Fruit fly (Drosophila melanogaster) whole organism, pupa: ENCODE results near the gene CG43137.

ENCODE experiments used
- CG10348 ChIP-seq: fragments of 200-800 bp; sonication (Bioruptor generic); IDR thresholded peaks from 2 replicates; pipeline ENCODE4 v1.3.6; 2022; ENCODE audit warnings: missing biosample characterization, missing genetic modification characterization
- CG12605 ChIP-seq: fragments of 200-800 bp; sonication (Bioruptor generic); IDR thresholded peaks from 2 replicates; pipeline ENCODE4 v1.3.6; 2022; ENCODE audit warnings: missing biosample characterization, missing genetic modification characterization
- CG13204 ChIP-seq: fragments of 200-800 bp; sonication (Bioruptor generic); optimal IDR thresholded peaks from 2 replicates; lab custom pipeline; 2018; ENCODE audit warnings: missing biosample characterization, mild to moderate bottlenecking, missing genetic modification characterization, moderate library complexity
- CG14655 ChIP-seq: fragments of 200-800 bp; sonication (Bioruptor generic); optimal IDR thresholded peaks from 3 replicates; lab custom pipeline; 2017; ENCODE audit warnings: mild to moderate bottlenecking, missing biosample characterization, missing genetic modification reagents, missing genetic modification characterization
- CG15710 ChIP-seq: fragments of 200-800 bp; sonication (Bioruptor generic); optimal IDR thresholded peaks from 2 replicates; lab custom pipeline; 2018; ENCODE audit warnings: missing biosample characterization, mild to moderate bottlenecking, missing genetic modification characterization, moderate library complexity
- CG17806 ChIP-seq: fragments of 200-800 bp; sonication (Bioruptor generic); optimal IDR thresholded peaks from 2 replicates; lab custom pipeline; 2018; ENCODE audit warnings: missing biosample characterization, mild to moderate bottlenecking, missing genetic modification characterization, moderate library complexity
- CG32121 ChIP-seq: fragments of 200-800 bp; sonication (Bioruptor generic); IDR thresholded peaks from 2 replicates; pipeline ENCODE4 v1.3.6; 2022; ENCODE audit warnings: missing biosample characterization, missing genetic modification characterization
- CG34367 ChIP-seq: fragments of 200-800 bp; sonication (Bioruptor generic); optimal IDR thresholded peaks from 2 replicates; lab custom pipeline; 2018; ENCODE audit warnings: missing biosample characterization, mild to moderate bottlenecking, missing genetic modification characterization
- CG4496 ChIP-seq: fragments of 200-800 bp; sonication (Bioruptor generic); IDR thresholded peaks from 3 replicates; pipeline ENCODE4 v1.3.6; 2022; ENCODE audit warnings: missing biosample characterization, missing genetic modification characterization
- CG8159 ChIP-seq: fragments of 200-800 bp; sonication (Bioruptor generic); optimal IDR thresholded peaks from 3 replicates; lab custom pipeline; 2018; ENCODE audit warnings: missing biosample characterization, mild to moderate bottlenecking, missing genetic modification characterization, moderate library complexity
- CG8301 ChIP-seq: fragments of 200-800 bp; sonication (Bioruptor generic); optimal IDR thresholded peaks from 2 replicates; lab custom pipeline; 2018; ENCODE audit warnings: missing biosample characterization, mild to moderate bottlenecking, missing genetic modification characterization
- CG9948 ChIP-seq: fragments of 200-800 bp; sonication (Bioruptor generic); optimal IDR thresholded peaks from 2 replicates; lab custom pipeline; 2018; ENCODE audit warnings: missing biosample characterization, mild to moderate bottlenecking, missing genetic modification characterization, moderate library complexity
- D1 ChIP-seq: fragments of 200-800 bp; sonication (Bioruptor generic); optimal IDR thresholded peaks from 2 replicates; lab custom pipeline; 2018; ENCODE audit warnings: missing biosample characterization, mild to moderate bottlenecking, missing genetic modification characterization, moderate library complexity
- EcR ChIP-seq: fragments of 200-800 bp; sonication (Bioruptor generic); optimal IDR thresholded peaks from 3 replicates; lab custom pipeline; 2019; ENCODE audit warnings: missing biosample characterization, missing genetic modification characterization, mild to moderate bottlenecking, moderate library complexity, missing genetic modification reagents
- Ets98B ChIP-seq: fragments of 200-800 bp; sonication (Bioruptor generic); IDR thresholded peaks from 2 replicates; pipeline ENCODE4 v1.3.6; 2022; ENCODE audit warnings: missing biosample characterization, missing genetic modification characterization
- Pif1A ChIP-seq: fragments of 200-800 bp; sonication (Bioruptor generic); optimal IDR thresholded peaks from 3 replicates; lab custom pipeline; 2016; ENCODE audit warnings: missing biosample characterization, missing genetic modification characterization
- Pif1B ChIP-seq: fragments of 200-800 bp; sonication (Bioruptor generic); optimal IDR thresholded peaks from 3 replicates; lab custom pipeline; 2016; ENCODE audit warnings: missing biosample characterization, missing genetic modification characterization
- Snoo ChIP-seq: fragments of 200-800 bp; sonication (Bioruptor generic); optimal IDR thresholded peaks from 3 replicates; lab custom pipeline; 2017; ENCODE audit warnings: missing biosample characterization, mild to moderate bottlenecking, missing genetic modification characterization, inconsistent platforms
- fd96Ca ChIP-seq: fragments of 200-800 bp; sonication (Bioruptor generic); IDR thresholded peaks from 3 replicates; pipeline ENCODE4 v1.3.6; 2022; ENCODE audit warnings: missing biosample characterization, missing genetic modification characterization
- gl ChIP-seq: fragments of 200-800 bp; sonication (Bioruptor generic); optimal IDR thresholded peaks from 2 replicates; lab custom pipeline; 2018; ENCODE audit warnings: missing biosample characterization, mild to moderate bottlenecking, missing genetic modification characterization
- rn ChIP-seq: fragments of 200-800 bp; sonication (Bioruptor generic); IDR thresholded peaks from 2 replicates; pipeline ENCODE4 v1.3.6; 2022; ENCODE audit warnings: missing biosample characterization, missing genetic modification characterization

CG43137 gene

DNA sequence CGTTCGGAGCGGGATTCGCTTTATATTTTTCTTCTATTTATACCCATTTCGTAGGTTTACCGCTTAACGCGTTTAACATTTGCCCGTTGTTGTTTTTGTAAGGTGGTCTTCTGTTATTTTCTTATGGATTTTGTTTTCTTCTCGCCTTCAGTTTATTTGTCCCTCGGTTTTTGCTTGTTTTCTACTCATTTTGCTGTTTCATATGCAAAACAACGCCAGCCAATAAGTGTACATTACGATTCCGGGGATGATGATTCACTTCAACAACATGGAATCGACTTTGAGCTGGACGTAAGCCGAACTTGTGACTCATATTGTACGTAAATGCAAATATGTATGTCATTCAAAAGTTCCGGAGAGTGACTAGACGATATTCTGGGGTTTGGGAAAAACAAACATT is 27.6 kb upstream of the CG43137 start:
- no peak for TF ChIP-seq CG32121 (GFP tag; lab: Robert Waterston, UW)
- TF ChIP-seq rn (GFP tag; lab: Robert Waterston, UW): no peak
- no peak for TF ChIP-seq gl
- no peak for TF ChIP-seq CG8301 (tag; lab: Kevin White, UChicago)
- TF ChIP-seq CG15710: no peak
- TF ChIP-seq EcR (GFP tag; lab: Kevin White, UChicago): no peak
- TF ChIP-seq Snoo (tag; lab: Kevin White, UChicago): no peak
- TF ChIP-seq CG34367 (tag; lab: Kevin White, UChicago): no peak
- TF ChIP-seq CG14655 (GFP tag; lab: Kevin White, UChicago): no peak
- no peak for TF ChIP-seq Pif1B (GFP tag; lab: Kevin White, UChicago)
- no peak for TF ChIP-seq D1 (tag; lab: Kevin White, UChicago)
- no peak for TF ChIP-seq CG8159
- TF ChIP-seq Pif1A (GFP tag; lab: Kevin White, UChicago): no peak
- TF ChIP-seq CG17806 (tag; lab: Kevin White, UChicago): no peak

dm6 chrX:5891666-5892444 is 26.9 kb upstream of the CG43137 start:
- TF ChIP-seq fd96Ca (GFP tag; lab: Robert Waterston, UW): peak; percentile 39; the same call in 1 of the 3 replicates
- TF ChIP-seq CG14655 (GFP tag; lab: Kevin White, UChicago): peak; percentile 82
- TF ChIP-seq CG8159: peak; percentile 18
- no peak for TF ChIP-seq gl
- peak; percentile 57 for TF ChIP-seq CG17806 (tag; lab: Kevin White, UChicago)
- peak; percentile 46 for TF ChIP-seq CG9948
- TF ChIP-seq CG4496: peak; percentile 83
- peak; percentile 18; the same call in 1 of the 2 replicates for TF ChIP-seq CG32121 (GFP tag; lab: Robert Waterston, UW)
- TF ChIP-seq rn (GFP tag; lab: Robert Waterston, UW): no peak
- no peak for TF ChIP-seq Pif1B (GFP tag; lab: Kevin White, UChicago)
- TF ChIP-seq CG8301 (tag; lab: Kevin White, UChicago): peak; percentile 77
- peak; percentile 51; the same call in 1 of the 2 replicates for TF ChIP-seq Ets98B (GFP tag; lab: Robert Waterston, UW)

- no peak for TF ChIP-seq CG32121 (GFP tag; lab: Robert Waterston, UW)
- no peak for TF ChIP-seq Ets98B (GFP tag; lab: Robert Waterston, UW)
- TF ChIP-seq D1 (tag; lab: Kevin White, UChicago): no peak
- TF ChIP-seq rn (GFP tag; lab: Robert Waterston, UW): no peak
- TF ChIP-seq CG4496: no peak
- TF ChIP-seq gl: no peak
- TF ChIP-seq CG17806 (tag; lab: Kevin White, UChicago): no peak
- TF ChIP-seq CG15710: no peak
- no peak for TF ChIP-seq CG8159
- no peak for TF ChIP-seq CG14655 (GFP tag; lab: Kevin White, UChicago)
- TF ChIP-seq Pif1A (GFP tag; lab: Kevin White, UChicago): no peak
- TF ChIP-seq CG34367 (tag; lab: Kevin White, UChicago): no peak
- TF ChIP-seq fd96Ca (GFP tag; lab: Robert Waterston, UW): no peak
- TF ChIP-seq Pif1B (GFP tag; lab: Kevin White, UChicago): no peak
- no peak for TF ChIP-seq CG13204 (GFP tag; lab: Kevin White, UChicago)
These were observed 24.0 kb upstream of the CG43137 start for dm6 chrX:5888933-5889332.

- TF ChIP-seq rn (GFP tag; lab: Robert Waterston, UW) (no peak), EcR (GFP tag; lab: Kevin White, UChicago) (peak; percentile 36), Snoo (tag; lab: Kevin White, UChicago) (no peak), gl (no peak), D1 (tag; lab: Kevin White, UChicago) (no peak), CG34367 (tag; lab: Kevin White, UChicago) (no peak), CG8159 (peak; percentile 38), CG15710 (peak; percentile 10), CG17806 (tag; lab: Kevin White, UChicago) (no peak), Pif1A (GFP tag; lab: Kevin White, UChicago) (peak; percentile 43), CG4496 (no peak)
These were observed 23.3 kb upstream of the CG43137 start for dm6 chrX:5888260-5888659.

DNA sequence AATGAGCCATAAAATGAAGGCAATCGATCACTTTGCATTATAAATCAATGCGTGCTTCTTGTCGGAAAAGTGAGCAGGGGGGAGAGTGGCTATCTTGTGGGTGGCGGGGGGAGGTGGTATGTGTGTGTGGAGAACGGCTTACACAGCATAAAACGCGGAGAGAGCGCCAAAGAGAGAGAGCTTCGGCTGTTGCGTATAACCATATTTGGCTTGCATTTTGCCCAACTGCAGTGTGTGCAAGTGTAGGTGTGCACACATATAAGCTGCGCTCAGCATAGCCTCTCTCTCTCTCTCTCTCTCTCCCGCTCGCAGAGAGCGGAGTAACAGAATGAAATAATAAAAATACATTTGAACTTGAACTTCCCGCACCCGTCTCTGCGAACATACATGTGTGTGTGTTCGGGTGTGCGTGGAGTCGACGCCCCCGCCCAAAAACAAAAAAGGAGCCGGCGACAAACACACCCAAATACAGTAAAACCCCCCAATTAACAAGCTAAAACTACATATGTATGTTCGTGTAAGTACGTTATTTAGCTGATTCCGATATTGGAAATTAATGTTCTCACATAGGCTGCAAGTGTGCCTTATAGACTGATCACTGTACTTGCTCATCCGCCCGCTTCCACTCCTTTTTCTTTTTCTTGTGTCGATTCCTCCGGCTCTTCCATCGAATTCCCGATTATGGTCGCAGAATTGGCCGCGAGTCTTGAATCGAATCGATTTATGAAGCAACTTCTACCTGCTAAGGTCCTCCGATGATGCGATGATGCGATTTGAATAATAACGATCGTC is 22.0 kb upstream of the CG43137 start:
- TF ChIP-seq CG8159: peak; percentile 81
- TF ChIP-seq EcR (GFP tag; lab: Kevin White, UChicago): peak; percentile 96
- peak; percentile 85 for TF ChIP-seq Snoo (tag; lab: Kevin White, UChicago)
- peak; percentile 78 for TF ChIP-seq CG9948
- 0 out of 2 replicates have a peak, but pooled peaks have one; percentile 33 for TF ChIP-seq CG32121 (GFP tag; lab: Robert Waterston, UW)
- peak; percentile 74 for TF ChIP-seq CG17806 (tag; lab: Kevin White, UChicago)
- no peak for TF ChIP-seq CG10348 (GFP tag; lab: Robert Waterston, UW)
- TF ChIP-seq CG15710: peak; percentile 82
- peak; percentile 80 for TF ChIP-seq CG34367 (tag; lab: Kevin White, UChicago)
- peak; percentile 66 for TF ChIP-seq CG8301 (tag; lab: Kevin White, UChicago)
- TF ChIP-seq CG14655 (GFP tag; lab: Kevin White, UChicago): peak; percentile 78
- peak; percentile 55 for TF ChIP-seq Ets98B (GFP tag; lab: Robert Waterston, UW)
- TF ChIP-seq Pif1A (GFP tag; lab: Kevin White, UChicago): peak; percentile 69
- peak; percentile 83 for TF ChIP-seq Pif1B (GFP tag; lab: Kevin White, UChicago)
- peak; percentile 4 for TF ChIP-seq D1 (tag; lab: Kevin White, UChicago)
- peak; percentile 63 for TF ChIP-seq gl
- TF ChIP-seq fd96Ca (GFP tag; lab: Robert Waterston, UW): peak; percentile 83; the same call in 2 of the 3 replicates
- 0 out of 2 replicates have a peak, but pooled peaks have one; percentile 32 for TF ChIP-seq rn (GFP tag; lab: Robert Waterston, UW)
- TF ChIP-seq CG13204 (GFP tag; lab: Kevin White, UChicago): peak; percentile 76
- peak; percentile 82 for TF ChIP-seq CG4496
- peak; percentile 53; the same call in 1 of the 2 replicates for TF ChIP-seq CG12605 (GFP tag; lab: Robert Waterston, UW)
